Fruit fly (Drosophila melanogaster): ENCODE results near the gene slif.

DNA sequence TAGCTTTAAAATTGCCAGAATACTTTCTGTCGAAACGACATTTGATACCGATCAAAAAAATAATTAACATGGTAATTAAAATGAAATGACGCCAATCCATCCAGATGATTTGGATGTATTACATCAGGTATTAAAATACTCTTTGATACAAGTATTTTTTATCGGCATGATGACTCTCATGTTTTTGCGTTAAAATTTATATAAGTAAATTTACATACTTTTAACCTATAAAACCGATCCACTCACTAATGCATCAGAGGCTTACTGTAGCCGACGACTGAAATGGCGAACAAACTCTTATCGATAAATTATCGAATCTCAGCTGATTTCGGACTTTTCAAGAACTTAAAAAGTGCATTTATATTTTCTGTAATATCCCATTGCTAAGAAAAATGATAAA lies 20.8 kb downstream of the slif start, which contains the start of gene BoYb:
- no peak for TF ChIP-seq CG6163 (GFP tag; IDR thresholded peaks at IDR 0.05)
- TF ChIP-seq Sox102F (GFP tag; optimal IDR thresholded peaks at IDR 0.05): no peak
- TF ChIP-seq CG11902 (GFP tag; optimal IDR thresholded peaks at IDR 0.05): no peak
- TF ChIP-seq Gug (GFP tag; IDR thresholded peaks at IDR 0.05): no peak
- TF ChIP-seq salr (GFP tag; optimal IDR thresholded peaks at IDR 0.05): no peak
- TF ChIP-seq Lpt (GFP tag; optimal IDR thresholded peaks at IDR 0.05): no peak
- no peak for TF ChIP-seq achi (GFP tag; optimal IDR thresholded peaks at IDR 0.05)
